Fruit fly (Drosophila melanogaster): ENCODE data around the gene kibra.

DNA sequence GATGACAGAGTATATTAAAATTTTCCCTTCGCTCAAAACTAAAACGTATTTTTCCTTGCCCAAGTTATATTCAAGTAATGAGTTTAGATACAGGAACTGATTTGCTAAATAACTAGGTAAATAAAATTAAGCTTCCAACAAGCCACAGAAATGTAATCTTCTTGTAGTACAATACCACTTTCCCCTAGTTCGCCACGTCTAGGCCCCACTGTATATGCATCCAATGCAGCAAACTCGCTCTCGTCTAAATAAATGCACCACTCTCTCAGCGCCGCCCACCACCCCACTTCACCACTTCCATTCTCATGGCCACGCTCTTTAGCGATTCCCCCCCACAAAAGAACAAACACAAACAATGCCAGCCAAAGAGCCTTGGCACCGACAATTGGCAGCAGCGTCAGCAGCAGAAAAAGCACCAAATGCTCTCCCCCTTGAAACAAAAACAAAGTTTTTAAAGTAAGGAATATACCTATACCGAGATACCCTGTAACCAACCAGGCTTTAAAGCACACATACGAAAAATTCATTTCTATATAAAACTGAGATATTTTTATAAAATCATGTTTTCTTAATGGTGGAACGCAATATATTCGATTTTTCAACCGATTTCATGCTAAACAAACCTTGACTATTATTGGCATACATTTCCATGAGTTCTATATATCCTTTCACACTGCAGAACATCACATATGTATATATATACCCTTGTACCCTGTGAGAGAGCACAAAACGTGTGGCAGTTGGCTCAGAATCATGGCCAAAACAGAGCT is 10.7 kb upstream of the kibra start:
- no peak for TF ChIP-seq psq (GFP tag; optimal IDR thresholded peaks at IDR 0.05)
- TF ChIP-seq Hr83 (GFP tag; optimal IDR thresholded peaks at IDR 0.05; ENCODE audit: poor library complexity, severe bottlenecking): no peak
- no peak for TF ChIP-seq rgr (GFP tag; optimal IDR thresholded peaks at IDR 0.05)
- TF ChIP-seq pan (optimal IDR thresholded peaks at IDR 0.05): no peak
- no peak for TF ChIP-seq Mio (GFP tag; optimal IDR thresholded peaks at IDR 0.05)
- no peak for TF ChIP-seq Hr78 (GFP tag; optimal IDR thresholded peaks at IDR 0.05)
- TF ChIP-seq Dfd (GFP tag; optimal IDR thresholded peaks at IDR 0.05): no peak
- no peak for TF ChIP-seq dsf (GFP tag; optimal IDR thresholded peaks at IDR 0.05; ENCODE audit: borderline replicate concordance)
- no peak for TF ChIP-seq Rel (GFP tag; optimal IDR thresholded peaks at IDR 0.05)
- TF ChIP-seq Rel (tag; optimal IDR thresholded peaks at IDR 0.05): no peak
- no peak for TF ChIP-seq h (GFP tag; optimal IDR thresholded peaks at IDR 0.05)
- no peak for TF ChIP-seq lola (GFP tag; optimal IDR thresholded peaks at IDR 0.05)
- TF ChIP-seq CG32264 (GFP tag; optimal IDR thresholded peaks at IDR 0.05): no peak
- no peak for TF ChIP-seq usp (GFP tag; optimal IDR thresholded peaks at IDR 0.05)
- no peak for TF ChIP-seq dmrt93B (GFP tag; optimal IDR thresholded peaks at IDR 0.05)
